ENCODE assay signal across 3 worm cellular contexts in genomic region chrX:8368210-8368609, ce11.
TF ChIP-seq lines count a peak whose summit lies in the region.

No protein-coding gene starts in this region.

TF ChIP-seq in whole organism, L1 larva, 84 proteins besides CTCF, POLR2A, EP300 and RAD21 (continued from another document and continues in another):
- TF ChIP-seq zip-4 (GFP tag; optimal IDR thresholded peaks at IDR 0.05; lab: Kevin White, UChicago) = peak; percentile 16
- TF ChIP-seq mdl-1 (tag; optimal IDR thresholded peaks at IDR 0.05; lab: Kevin White, UChicago) = peak in 1 of 2 experiments; percentile 72
- TF ChIP-seq rnt-1 (tag; optimal IDR thresholded peaks at IDR 0.05; lab: Kevin White, UChicago) = peak; percentile 86
- peak; percentile 78 to 82 for TF ChIP-seq lsy-2 (tag; optimal IDR thresholded peaks at IDR 0.05; lab: Kevin White, UChicago)
- TF ChIP-seq isw-1 (GFP tag; IDR thresholded peaks at IDR 0.05; lab: Robert Waterston, UW) = peak; percentile 44; the same call in 1 of the 2 replicates
- no peak for TF ChIP-seq hlh-17 (GFP tag; optimal IDR thresholded peaks at IDR 0.05; lab: Kevin White, UChicago; ENCODE audit: borderline replicate concordance)
- peak; percentile 80 for TF ChIP-seq nhr-90 (tag; optimal IDR thresholded peaks at IDR 0.05; lab: Kevin White, UChicago; ENCODE audit: poor library complexity)
- TF ChIP-seq nhr-28 (tag; optimal IDR thresholded peaks at IDR 0.05; lab: Kevin White, UChicago) = no peak
- peak; percentile 78 for TF ChIP-seq mep-1 (tag; optimal IDR thresholded peaks at IDR 0.05; lab: Kevin White, UChicago)
- TF ChIP-seq hpl-2 (GFP tag; optimal IDR thresholded peaks at IDR 0.05; lab: Kevin White, UChicago) = no peak
- peak; percentile 73 for TF ChIP-seq lin-13 (GFP tag; optimal IDR thresholded peaks at IDR 0.05; lab: Kevin White, UChicago)
- peak; percentile 73 for TF ChIP-seq unc-86 (tag; optimal IDR thresholded peaks at IDR 0.05; lab: Kevin White, UChicago)
- no peak for TF ChIP-seq pag-3 (tag; optimal IDR thresholded peaks at IDR 0.05; lab: Kevin White, UChicago; ENCODE audit: borderline replicate concordance, insufficient read depth)
- peak; percentile 60 for TF ChIP-seq fkh-10 (GFP tag; optimal IDR thresholded peaks at IDR 0.05; lab: Kevin White, UChicago)
- TF ChIP-seq C04F5.9 (tag; optimal IDR thresholded peaks at IDR 0.05; lab: Kevin White, UChicago) = no peak
- TF ChIP-seq egl-13 (tag; optimal IDR thresholded peaks at IDR 0.05; lab: Kevin White, UChicago) = peak; percentile 54
- TF ChIP-seq hlh-4 (tag; optimal IDR thresholded peaks at IDR 0.05; lab: Kevin White, UChicago) = no peak
- no peak for TF ChIP-seq sox-4 (tag; optimal IDR thresholded peaks at IDR 0.05; lab: Kevin White, UChicago)
- no peak for TF ChIP-seq Y116A8C.19 (tag; optimal IDR thresholded peaks at IDR 0.05; lab: Kevin White, UChicago; ENCODE audit: borderline replicate concordance)
- TF ChIP-seq unc-98 (GFP tag; IDR thresholded peaks at IDR 0.05; lab: Robert Waterston, UW) = no peak
- no peak for TF ChIP-seq nhr-84 (tag; optimal IDR thresholded peaks at IDR 0.05; lab: Kevin White, UChicago)
- TF ChIP-seq skn-1 (tag; optimal IDR thresholded peaks at IDR 0.05; lab: Kevin White, UChicago) = peak; percentile 13
- peak; percentile 39 for TF ChIP-seq elt-2 (tag; optimal IDR thresholded peaks at IDR 0.05; lab: Kevin White, UChicago)
- peak; percentile 83 for TF ChIP-seq swsn-7 (tag; optimal IDR thresholded peaks at IDR 0.05; lab: Kevin White, UChicago)
- TF ChIP-seq lin-15B (tag; optimal IDR thresholded peaks at IDR 0.05; lab: Kevin White, UChicago) = peak; percentile 44
- peak; percentile 59 to 73 (median 62) for TF ChIP-seq dpl-1 (GFP tag; optimal IDR thresholded peaks at IDR 0.05; lab: Kevin White, UChicago)
- TF ChIP-seq unc-30 (tag; optimal IDR thresholded peaks at IDR 0.05; lab: Kevin White, UChicago) = no peak
- no peak for TF ChIP-seq unc-62 (GFP tag; optimal IDR thresholded peaks at IDR 0.05; lab: Kevin White, UChicago)
- peak; percentile 89 for TF ChIP-seq tbx-2 (tag; optimal IDR thresholded peaks at IDR 0.05; lab: Kevin White, UChicago)
- TF ChIP-seq ceh-82 (tag; optimal IDR thresholded peaks at IDR 0.05; lab: Kevin White, UChicago) = peak; percentile 46 to 88 (median 62)
- TF ChIP-seq ama-1 (optimal IDR thresholded peaks at IDR 0.05; lab: Kevin White, UChicago) = no peak
- TF ChIP-seq nhr-237 (tag; optimal IDR thresholded peaks at IDR 0.05; lab: Kevin White, UChicago) = peak; percentile 14
- no peak for TF ChIP-seq nhr-76 (tag; optimal IDR thresholded peaks at IDR 0.05; lab: Kevin White, UChicago)
- TF ChIP-seq nhr-19 (GFP tag; conservative IDR thresholded peaks at IDR 0.05; lab: Robert Waterston, UW) = peak; percentile 85
- peak; percentile 64 for TF ChIP-seq ztf-4 (tag; optimal IDR thresholded peaks at IDR 0.05; lab: Kevin White, UChicago)
- TF ChIP-seq nhr-85 (tag; lab: Kevin White, UChicago) = peak; percentile 90
- TF ChIP-seq efl-3 (GFP tag; optimal IDR thresholded peaks at IDR 0.05; lab: Kevin White, UChicago) = no peak
- TF ChIP-seq nhr-12 (tag; optimal IDR thresholded peaks at IDR 0.05; lab: Kevin White, UChicago) = no peak
- TF ChIP-seq jun-1 (tag; optimal IDR thresholded peaks at IDR 0.05; lab: Kevin White, UChicago) = peak; percentile 67
- TF ChIP-seq sptf-1 (tag; optimal IDR thresholded peaks at IDR 0.05; lab: Kevin White, UChicago) = no peak
- peak; percentile 80 for TF ChIP-seq fkh-8 (tag; optimal IDR thresholded peaks at IDR 0.05; lab: Kevin White, UChicago)
- peak; percentile 88 for TF ChIP-seq nhr-71 (tag; optimal IDR thresholded peaks at IDR 0.05; lab: Kevin White, UChicago)
- TF ChIP-seq ces-1 (GFP tag; optimal IDR thresholded peaks at IDR 0.05; lab: Kevin White, UChicago) = no peak
- peak; percentile 70 for TF ChIP-seq dsc-1 (tag; optimal IDR thresholded peaks at IDR 0.05; lab: Kevin White, UChicago)

TF ChIP-seq in whole organism, L3 larva, 47 proteins besides CTCF, POLR2A, EP300 and RAD21 (continued from another document):
- TF ChIP-seq nhr-76 (tag; optimal IDR thresholded peaks at IDR 0.05; lab: Kevin White, UChicago) = no peak
- TF ChIP-seq fkh-10 (GFP tag; optimal IDR thresholded peaks at IDR 0.05; lab: Kevin White, UChicago) = no peak
- no peak for TF ChIP-seq ama-1 (optimal IDR thresholded peaks at IDR 0.05; lab: Kevin White, UChicago)
- peak; percentile 86 for TF ChIP-seq nfya-1 (tag; optimal IDR thresholded peaks at IDR 0.05; lab: Kevin White, UChicago; ENCODE audit: insufficient read depth)
- TF ChIP-seq lsy-12 (tag; optimal IDR thresholded peaks at IDR 0.05; lab: Kevin White, UChicago) = peak; percentile 8
- TF ChIP-seq nhr-11 (tag; optimal IDR thresholded peaks at IDR 0.05; lab: Kevin White, UChicago) = no peak
- peak; percentile 63 for TF ChIP-seq lin-39 (tag; optimal IDR thresholded peaks at IDR 0.05; lab: Kevin White, UChicago)
- TF ChIP-seq ztf-11 (tag; optimal IDR thresholded peaks at IDR 0.05; lab: Kevin White, UChicago) = no peak
- TF ChIP-seq tbx-2 (tag; optimal IDR thresholded peaks at IDR 0.05; lab: Kevin White, UChicago) = peak; percentile 72
- TF ChIP-seq lin-15B (tag; optimal IDR thresholded peaks at IDR 0.05; lab: Kevin White, UChicago) = peak; percentile 64
TF ChIP-seq in whole organism, L3 larva: peak in this region for 14.

TF ChIP-seq in whole organism, young adult, 124 proteins besides CTCF, POLR2A, EP300 and RAD21 (continued from another document):
- TF ChIP-seq D2030.7 (GFP tag; IDR thresholded peaks at IDR 0.05; lab: Robert Waterston, UW) (no peak), rec-8 (tag; optimal IDR thresholded peaks at IDR 0.05; lab: Kevin White, UChicago) (no peak), sdz-38 (tag; optimal IDR thresholded peaks at IDR 0.05; lab: Kevin White, UChicago) (no peak), somi-1 (GFP tag; optimal IDR thresholded peaks at IDR 0.05; lab: Kevin White, UChicago) (no peak), hsf-1 (GFP tag; IDR thresholded peaks at IDR 0.05; lab: Robert Waterston, UW) (no peak), nhr-90 (tag; optimal IDR thresholded peaks at IDR 0.05; lab: Kevin White, UChicago) (no peak), dox-1 (GFP tag; IDR thresholded peaks at IDR 0.05; lab: Robert Waterston, UW) (no peak; the same call in 1 of the 2 replicates), attf-3 (GFP tag; conservative IDR thresholded peaks at IDR 0.05; lab: Robert Waterston, UW) (no peak), zfh-2 (GFP tag; conservative IDR thresholded peaks at IDR 0.05; lab: Robert Waterston, UW) (no peak), athp-1 (tag; optimal IDR thresholded peaks at IDR 0.05; lab: Kevin White, UChicago) (no peak), nhr-27 (tag; optimal IDR thresholded peaks at IDR 0.05; lab: Kevin White, UChicago) (no peak), nfya-1 (tag; optimal IDR thresholded peaks at IDR 0.05; lab: Kevin White, UChicago; ENCODE audit: borderline replicate concordance, insufficient read depth) (no peak), cebp-1 (GFP tag; IDR thresholded peaks at IDR 0.05; lab: Robert Waterston, UW) (peak; percentile 64; the same call in 1 of the 2 replicates), cebp-1 (tag; optimal IDR thresholded peaks at IDR 0.05; lab: Kevin White, UChicago) (peak; percentile 82), snpc-1.3 (tag; optimal IDR thresholded peaks at IDR 0.05; lab: Kevin White, UChicago; ENCODE audit: insufficient read depth) (no peak), snpc-1.1 (tag; optimal IDR thresholded peaks at IDR 0.05; lab: Kevin White, UChicago; ENCODE audit: insufficient read depth) (no peak), C06A6.2 (GFP tag; conservative IDR thresholded peaks at IDR 0.05; lab: Robert Waterston, UW) (no peak), atf-7 (tag; optimal IDR thresholded peaks at IDR 0.05; lab: Kevin White, UChicago) (peak; percentile 44), Y79H2A.3 (GFP tag; conservative IDR thresholded peaks at IDR 0.05; lab: Robert Waterston, UW) (no peak), tbx-9 (tag; optimal IDR thresholded peaks at IDR 0.05; lab: Kevin White, UChicago; ENCODE audit: borderline replicate concordance) (no peak), F23B12.7 (tag; optimal IDR thresholded peaks at IDR 0.05; lab: Kevin White, UChicago; ENCODE audit: insufficient read depth) (peak; percentile 29), bed-1 (GFP tag; IDR thresholded peaks at IDR 0.05; lab: Robert Waterston, UW) (no peak), akir-1 (GFP tag; optimal IDR thresholded peaks at IDR 0.05; lab: Kevin White, UChicago) (no peak), him-1 (tag; optimal IDR thresholded peaks at IDR 0.05; lab: Kevin White, UChicago) (no peak), mxl-1 (tag; optimal IDR thresholded peaks at IDR 0.05; lab: Kevin White, UChicago) (no peak), mcd-1 (GFP tag; IDR thresholded peaks at IDR 0.05; lab: Robert Waterston, UW) (no peak; the same call in 1 of the 2 replicates), ceh-91 (GFP tag; IDR thresholded peaks at IDR 0.05; lab: Robert Waterston, UW) (no peak), T26A5.8 (tag; optimal IDR thresholded peaks at IDR 0.05; lab: Kevin White, UChicago) (no peak), ztf-18 (tag; optimal IDR thresholded peaks at IDR 0.05; lab: Kevin White, UChicago) (peak; percentile 93), egrh-3 (GFP tag; IDR thresholded peaks at IDR 0.05; lab: Robert Waterston, UW) (no peak), hlh-12 (tag; optimal IDR thresholded peaks at IDR 0.05; lab: Kevin White, UChicago) (no peak), nfyb-1 (GFP tag; IDR thresholded peaks at IDR 0.05; lab: Robert Waterston, UW) (no peak), lir-1 (GFP tag; conservative IDR thresholded peaks at IDR 0.05; lab: Robert Waterston, UW) (peak; percentile 46; the same call in 1 of the 2 replicates), ZK185.1 (tag; optimal IDR thresholded peaks at IDR 0.05; lab: Kevin White, UChicago; ENCODE audit: poor library complexity, severe bottlenecking) (no peak), B0261.1 (tag; optimal IDR thresholded peaks at IDR 0.05; lab: Kevin White, UChicago) (peak; percentile 3), Y56A3A.18 (GFP tag; IDR thresholded peaks at IDR 0.05; lab: Robert Waterston, UW) (no peak), Y67H2A.10 (GFP tag; conservative IDR thresholded peaks at IDR 0.05; lab: Robert Waterston, UW) (no peak), die-1 (tag; optimal IDR thresholded peaks at IDR 0.05; lab: Kevin White, UChicago) (no peak), gei-17 (GFP tag; optimal IDR thresholded peaks at IDR 0.05; lab: Kevin White, UChicago) (no peak), nhr-179 (tag; optimal IDR thresholded peaks at IDR 0.05; lab: Kevin White, UChicago) (no peak), tlf-1 (GFP tag; optimal IDR thresholded peaks at IDR 0.05; lab: Kevin White, UChicago) (peak; percentile 8), ztf-22 (GFP tag; optimal IDR thresholded peaks at IDR 0.05; lab: Kevin White, UChicago) (no peak), aptf-2 (GFP tag; conservative IDR thresholded peaks at IDR 0.05; lab: Robert Waterston, UW) (no peak), nhr-80 (tag; optimal IDR thresholded peaks at IDR 0.05; lab: Kevin White, UChicago) (peak; percentile 95), fkh-3 (tag; optimal IDR thresholded peaks at IDR 0.05; lab: Kevin White, UChicago) (no peak), tbp1 (GFP tag; optimal IDR thresholded peaks at IDR 0.05; lab: Kevin White, UChicago) (no peak), mel-28 (tag; optimal IDR thresholded peaks at IDR 0.05; lab: Kevin White, UChicago; ENCODE audit: borderline replicate concordance) (no peak), attf-6 (GFP tag; IDR thresholded peaks at IDR 0.05; lab: Robert Waterston, UW) (no peak), lag-1 (GFP tag; IDR thresholded peaks at IDR 0.05; lab: Robert Waterston, UW) (no peak), attf-5 (GFP tag; optimal IDR thresholded peaks at IDR 0.05; lab: Kevin White, UChicago) (peak; percentile 58), lsl-1 (GFP tag; optimal IDR thresholded peaks at IDR 0.05; lab: Kevin White, UChicago) (no peak), madf-8 (GFP tag; conservative IDR thresholded peaks at IDR 0.05; lab: Robert Waterston, UW) (no peak), egl-44 (GFP tag; IDR thresholded peaks at IDR 0.05; lab: Robert Waterston, UW) (no peak), ets-4 (GFP tag; optimal IDR thresholded peaks at IDR 0.05; lab: Kevin White, UChicago) (no peak), madf-10 (tag; optimal IDR thresholded peaks at IDR 0.05; lab: Kevin White, UChicago) (peak; percentile 45), C17E4.6 (GFP tag; IDR thresholded peaks at IDR 0.05; lab: Robert Waterston, UW) (no peak), F37B4.10 (GFP tag; IDR thresholded peaks at IDR 0.05; lab: Robert Waterston, UW) (no peak), Y53F4B.3 (GFP tag; IDR thresholded peaks at IDR 0.05; lab: Robert Waterston, UW) (no peak), ceh-40 (GFP tag; IDR thresholded peaks at IDR 0.05; lab: Robert Waterston, UW) (no peak), ztf-26 (tag; optimal IDR thresholded peaks at IDR 0.05; lab: Kevin White, UChicago) (no peak), cebp-2 (GFP tag; IDR thresholded peaks at IDR 0.05; lab: Robert Waterston, UW) (no peak), chd-7 (tag; optimal IDR thresholded peaks at IDR 0.05; lab: Kevin White, UChicago) (no peak), pbrm-1 (GFP tag; IDR thresholded peaks at IDR 0.05; lab: Robert Waterston, UW) (no peak), ceh-79 (tag; optimal IDR thresholded peaks at IDR 0.05; lab: Kevin White, UChicago) (no peak), ztf-3 (GFP tag; optimal IDR thresholded peaks at IDR 0.05; lab: Kevin White, UChicago) (no peak), F39B2.1 (GFP tag; IDR thresholded peaks at IDR 0.05; lab: Robert Waterston, UW) (no peak), hmg-1.2 (GFP tag; IDR thresholded peaks at IDR 0.05; lab: Robert Waterston, UW) (peak; percentile 46), lin-26 (GFP tag; IDR thresholded peaks at IDR 0.05; lab: Robert Waterston, UW) (no peak)
